Fruit fly (Drosophila melanogaster) S2 (cell line): ENCODE results near the gene Nepl4.

Source experiments
- CG8478 ChIP-seq: fragments of >200 bp; optimal IDR thresholded peaks from 2 replicates; lab custom pipeline; 2018
- CTCF ChIP-seq, 2 experiments: fragments of >200 bp; optimal IDR thresholded peaks; 2 replicates each; lab custom pipeline; 2018

DNA sequence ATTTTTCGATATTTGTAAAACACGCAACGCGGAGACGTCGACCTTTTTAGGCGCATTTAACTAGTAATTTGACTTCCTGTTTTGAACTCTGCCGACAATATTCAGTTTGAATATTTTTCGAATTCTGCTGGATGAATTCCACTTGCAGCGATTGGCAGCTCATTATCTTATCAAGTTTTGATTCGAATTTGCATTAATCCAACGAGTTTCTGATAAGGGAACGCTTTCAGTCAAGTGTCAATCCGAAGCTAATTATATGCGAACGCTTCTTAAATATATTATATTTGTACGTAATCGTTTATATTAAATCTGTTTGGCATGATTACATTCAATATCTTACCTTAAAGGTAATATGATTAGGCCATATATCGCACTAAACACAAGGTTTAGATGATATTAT lies 19.4 kb upstream of the Nepl4 start, which contains the start of gene CG9497:
- no peak for TF ChIP-seq CG8478 (lab: Kevin White, UChicago)
- no peak for TF ChIP-seq CTCF (optimal IDR thresholded peaks at IDR 0.05; lab: Kevin White, UChicago)
